Worm (Caenorhabditis elegans) whole organism, mixed stage, embryonic: ENCODE results near the gene F23H11.4.

Source experiments
- ceh-83 ChIP-seq: fragments of 200-800 bp; sonication (Bioruptor generic); optimal IDR thresholded peaks from 2 replicates; lab custom pipeline; 2018; ENCODE audit warnings: mild to moderate bottlenecking, missing genetic modification characterization, missing compliant biosample characterization
- elt-3 ChIP-seq: fragments of 150-350 bp; optimal IDR thresholded peaks from 2 replicates; lab custom pipeline; 2014; ENCODE audit warnings: missing biosample characterization, missing genetic modification characterization
- lin-13 ChIP-seq: fragments of 150-350 bp; optimal IDR thresholded peaks from 2 replicates; lab custom pipeline; 2014; ENCODE audit warnings: missing biosample characterization, missing genetic modification characterization
- mep-1 ChIP-seq: fragments of 150-350 bp; optimal IDR thresholded peaks from 2 replicates; lab custom pipeline; 2017; ENCODE audit warnings: missing biosample characterization, missing genetic modification reagents, missing genetic modification characterization, inconsistent platforms
- pha-4 ChIP-seq: fragments of 150-350 bp; optimal IDR thresholded peaks from 2 replicates; lab custom pipeline; 2018; ENCODE audit warnings: missing biosample characterization, missing genetic modification reagents, missing genetic modification characterization
- snpc-4 ChIP-seq: fragments of 150-350 bp; optimal IDR thresholded peaks from 2 replicates; lab custom pipeline; 2014; ENCODE audit warnings: missing biosample characterization, missing genetic modification characterization
- unc-39 ChIP-seq: fragments of 150-350 bp; optimal IDR thresholded peaks from 2 replicates; lab custom pipeline; 2014; ENCODE audit warnings: missing biosample characterization, missing genetic modification characterization
- unc-62 ChIP-seq: fragments of 150-350 bp; optimal IDR thresholded peaks from 2 replicates; lab custom pipeline; 2014; ENCODE audit warnings: missing biosample characterization, missing genetic modification reagents, missing genetic modification characterization
- ztf-11 ChIP-seq: fragments of 150-350 bp; optimal IDR thresholded peaks from 2 replicates; lab custom pipeline; 2014; ENCODE audit warnings: missing biosample characterization, missing genetic modification characterization

- TF ChIP-seq elt-3 (tag; lab: Kevin White, UChicago) = no peak
- no peak for TF ChIP-seq unc-39 (tag; lab: Kevin White, UChicago)
- TF ChIP-seq mep-1 (tag; lab: Kevin White, UChicago) = no peak
- no peak for TF ChIP-seq ztf-11
- TF ChIP-seq ceh-83 (GFP tag; lab: Kevin White, UChicago) = no peak
- no peak for TF ChIP-seq unc-62 (GFP tag; lab: Kevin White, UChicago)
- no peak for TF ChIP-seq pha-4 (tag; lab: Kevin White, UChicago)
- TF ChIP-seq lin-13 (tag; lab: Kevin White, UChicago) = no peak
- TF ChIP-seq snpc-4 = no peak
Measured at ce11 chrIII:936037-936507, 28.7 kb upstream of the F23H11.4 start, which contains the start of gene fbxa-55.
